Fruit fly (Drosophila melanogaster) whole organism, embryonic: Measurements from ENCODE around the gene CG5390.

Experiments used
- ATbp ChIP-seq: fragments of 200-800 bp; sonication (Bioruptor generic); optimal IDR thresholded peaks from 2 replicates; lab custom pipeline; 2017; ENCODE audit warnings: missing biosample characterization, mild to moderate bottlenecking, missing genetic modification characterization, missing genetic modification reagents
- C15 ChIP-seq: fragments of 200-800 bp; sonication (Bioruptor generic); IDR thresholded peaks from 3 replicates; pipeline ENCODE4 v1.3.6; 2022; ENCODE audit warnings: missing biosample characterization, missing genetic modification characterization
- CG11247 ChIP-seq: fragments of 200-800 bp; sonication (Bioruptor generic); IDR thresholded peaks from 2 replicates; pipeline ENCODE4 v1.3.6; 2022; ENCODE audit warnings: missing biosample characterization, missing genetic modification characterization
- CG11560 ChIP-seq: fragments of 200-800 bp; sonication (Bioruptor generic); IDR thresholded peaks from 3 replicates; pipeline ENCODE4 v1.3.6; 2022; ENCODE audit warnings: missing biosample characterization, missing genetic modification characterization
- CG12299 ChIP-seq: fragments of 200-800 bp; sonication (Bioruptor generic); optimal IDR thresholded peaks from 2 replicates; lab custom pipeline; 2018; ENCODE audit warnings: missing biosample characterization, mild to moderate bottlenecking, missing genetic modification characterization
- CG13296 ChIP-seq: fragments of 200-800 bp; sonication (Bioruptor generic); optimal IDR thresholded peaks from 3 replicates; lab custom pipeline; 2018; ENCODE audit warnings: missing biosample characterization, mild to moderate bottlenecking, missing genetic modification characterization
- CG15073 ChIP-seq: fragments of 200-800 bp; sonication (Bioruptor generic); optimal IDR thresholded peaks from 2 replicates; lab custom pipeline; 2016; ENCODE audit warnings: missing biosample characterization, missing genetic modification characterization
- CG17359 ChIP-seq: fragments of 200-800 bp; sonication (Bioruptor generic); optimal IDR thresholded peaks from 3 replicates; lab custom pipeline; 2018; ENCODE audit warnings: missing biosample characterization, mild to moderate bottlenecking, missing genetic modification characterization, moderate library complexity
- CG17385 ChIP-seq: fragments of 200-800 bp; sonication (Bioruptor generic); optimal IDR thresholded peaks from 3 replicates; lab custom pipeline; 2018; ENCODE audit warnings: missing biosample characterization, mild to moderate bottlenecking, missing genetic modification characterization
- CG1792 ChIP-seq: fragments of 200-800 bp; sonication (Bioruptor generic); optimal IDR thresholded peaks from 2 replicates; lab custom pipeline; 2016; ENCODE audit warnings: missing biosample characterization, missing genetic modification characterization
- CG18262 ChIP-seq: fragments of 200-800 bp; optimal IDR thresholded peaks from 3 replicates; lab custom pipeline; 2019; ENCODE audit warnings: missing biosample characterization, mild to moderate bottlenecking, missing genetic modification characterization, moderate library complexity
- CG1832 ChIP-seq: fragments of 200-800 bp; sonication (Bioruptor generic); optimal IDR thresholded peaks from 2 replicates; lab custom pipeline; 2017; ENCODE audit warnings: missing biosample characterization, mild to moderate bottlenecking, missing genetic modification characterization, inconsistent platforms
- CG2129 ChIP-seq: fragments of 200-800 bp; sonication (Bioruptor generic); IDR thresholded peaks from 2 replicates; pipeline ENCODE4 v1.3.6; 2022; ENCODE audit warnings: missing biosample characterization, missing genetic modification characterization; ENCODE audit not compliant: partially characterized antibody
- CG2875 ChIP-seq: fragments of 200-800 bp; sonication (Bioruptor generic); optimal IDR thresholded peaks from 2 replicates; lab custom pipeline; 2017; ENCODE audit warnings: missing biosample characterization, mild to moderate bottlenecking, missing genetic modification characterization, missing genetic modification reagents
- CG30431 ChIP-seq: fragments of 200-800 bp; sonication (Bioruptor generic); optimal IDR thresholded peaks from 2 replicates; lab custom pipeline; 2017; ENCODE audit warnings: missing biosample characterization, missing genetic modification characterization
- CG33557 ChIP-seq: fragments of 200-800 bp; sonication (Bioruptor generic); optimal IDR thresholded peaks from 2 replicates; lab custom pipeline; 2019; ENCODE audit warnings: missing biosample characterization, mild to moderate bottlenecking, missing genetic modification characterization, moderate library complexity
- CG34224 ChIP-seq: fragments of 200-800 bp; sonication (Bioruptor generic); IDR thresholded peaks from 3 replicates; pipeline ENCODE4 v1.3.6; 2022; ENCODE audit warnings: missing biosample characterization, missing genetic modification characterization; ENCODE audit not compliant: partially characterized antibody
- CG3995 ChIP-seq: fragments of 200-800 bp; sonication (Bioruptor generic); optimal IDR thresholded peaks from 3 replicates; lab custom pipeline; 2016; ENCODE audit warnings: missing biosample characterization, missing genetic modification characterization
- CG42726 ChIP-seq: fragments of 200-800 bp; sonication (Bioruptor generic); IDR thresholded peaks from 2 replicates; pipeline ENCODE4 v1.3.6; 2022; ENCODE audit warnings: missing biosample characterization, missing genetic modification characterization; ENCODE audit not compliant: partially characterized antibody
- CG5180 ChIP-seq: fragments of 200-800 bp; sonication (Bioruptor generic); optimal IDR thresholded peaks from 3 replicates; lab custom pipeline; 2017; ENCODE audit warnings: missing biosample characterization, missing genetic modification characterization, mild to moderate bottlenecking, moderate library complexity, missing genetic modification reagents
- CG8290 ChIP-seq, 3 experiments: fragments of 200-800 bp; sonication (Bioruptor generic); optimal IDR thresholded peaks; 2 replicates each; lab custom pipeline; 2016 to 2019; ENCODE audit warnings: missing biosample characterization in 3 of 3, missing genetic modification characterization in 3 of 3, mild to moderate bottlenecking in 2 of 3, moderate library complexity in 1 of 3
- Doc2 ChIP-seq: fragments of 200-800 bp; sonication (Bioruptor generic); IDR thresholded peaks from 2 replicates; pipeline ENCODE4 v1.3.6; 2022; ENCODE audit warnings: missing biosample characterization, missing genetic modification characterization
- Drgx ChIP-seq: fragments of 200-800 bp; sonication (Bioruptor generic); IDR thresholded peaks from 2 replicates; pipeline ENCODE4 v1.3.6; 2022; ENCODE audit warnings: missing biosample characterization, missing genetic modification characterization
- E2f1 ChIP-seq: fragments of 200-800 bp; sonication (Bioruptor generic); IDR thresholded peaks from 2 replicates; pipeline ENCODE4 v1.3.6; 2022; ENCODE audit warnings: missing biosample characterization, missing genetic modification characterization
- Elba2 ChIP-seq: fragments of 200-800 bp; sonication (Bioruptor generic); optimal IDR thresholded peaks from 3 replicates; lab custom pipeline; 2016; ENCODE audit warnings: missing biosample characterization, missing genetic modification characterization
- Ets97D ChIP-seq: fragments of 200-800 bp; sonication (Bioruptor generic); optimal IDR thresholded peaks from 3 replicates; lab custom pipeline; 2016; ENCODE audit warnings: missing biosample characterization, missing genetic modification characterization
- HHEX ChIP-seq: fragments of 200-800 bp; sonication (Bioruptor generic); optimal IDR thresholded peaks from 3 replicates; lab custom pipeline; 2017; ENCODE audit warnings: missing biosample characterization, mild to moderate bottlenecking, missing genetic modification characterization, missing genetic modification reagents
- Myb ChIP-seq: fragments of 200-800 bp; sonication (Bioruptor generic); optimal IDR thresholded peaks from 2 replicates; lab custom pipeline; 2016; ENCODE audit warnings: missing biosample characterization, missing genetic modification characterization
- NC2β ChIP-seq: fragments of 200-800 bp; sonication (Bioruptor generic); optimal IDR thresholded peaks from 2 replicates; lab custom pipeline; 2016; ENCODE audit warnings: missing biosample characterization, missing genetic modification characterization
- Neu2 ChIP-seq: fragments of 200-800 bp; sonication (Bioruptor generic); optimal IDR thresholded peaks from 3 replicates; lab custom pipeline; 2016; ENCODE audit warnings: missing biosample characterization, missing genetic modification characterization, borderline replicate concordance
- Optix ChIP-seq: fragments of 200-800 bp; sonication (Bioruptor generic); IDR thresholded peaks from 3 replicates; pipeline ENCODE4 v1.3.6; 2022; ENCODE audit warnings: missing biosample characterization, missing genetic modification characterization
- Side ChIP-seq: fragments of 200-800 bp; sonication (Bioruptor generic); optimal IDR thresholded peaks from 2 replicates; lab custom pipeline; 2016; ENCODE audit warnings: missing biosample characterization, missing genetic modification characterization
- amos ChIP-seq: fragments of 200-800 bp; sonication (Bioruptor generic); IDR thresholded peaks from 2 replicates; pipeline ENCODE4 v1.3.6; 2022; ENCODE audit warnings: missing biosample characterization, missing genetic modification characterization; ENCODE audit not compliant: partially characterized antibody
- cad ChIP-seq: fragments of >200 bp; optimal IDR thresholded peaks from 2 replicates; lab custom pipeline; 2017; ENCODE audit warnings: missing biosample characterization, missing genetic modification characterization
- disco-r ChIP-seq: fragments of 200-800 bp; sonication (Bioruptor generic); optimal IDR thresholded peaks from 2 replicates; lab custom pipeline; 2016; ENCODE audit warnings: missing biosample characterization, missing genetic modification characterization
- dm ChIP-seq: fragments of 200-800 bp; sonication (Bioruptor generic); optimal IDR thresholded peaks from 3 replicates; lab custom pipeline; 2016; ENCODE audit warnings: missing biosample characterization, missing genetic modification characterization
- esg ChIP-seq: fragments of 200-800 bp; sonication (Bioruptor generic); conservative IDR thresholded peaks from 2 replicates; pipeline ENCODE4 v1.3.6; 2022; ENCODE audit warnings: missing biosample characterization, missing genetic modification characterization
- fd102C ChIP-seq: fragments of 200-800 bp; sonication (Bioruptor generic); optimal IDR thresholded peaks from 2 replicates; lab custom pipeline; 2018; ENCODE audit warnings: missing biosample characterization, mild to moderate bottlenecking, missing genetic modification characterization, moderate library complexity
- fd3F ChIP-seq: fragments of 200-800 bp; sonication (Bioruptor generic); optimal IDR thresholded peaks from 2 replicates; lab custom pipeline; 2018; ENCODE audit warnings: missing biosample characterization, mild to moderate bottlenecking, missing genetic modification characterization, moderate library complexity
- gt ChIP-seq: fragments of 200-800 bp; sonication (Bioruptor generic); IDR thresholded peaks from 2 replicates; pipeline ENCODE4 v1.3.6; 2022; ENCODE audit warnings: missing biosample characterization, missing genetic modification characterization
- jumu ChIP-seq: fragments of 200-800 bp; sonication (Bioruptor generic); optimal IDR thresholded peaks from 3 replicates; lab custom pipeline; 2016; ENCODE audit warnings: missing biosample characterization, missing genetic modification characterization
- klu ChIP-seq: fragments of 200-800 bp; sonication (Bioruptor generic); IDR thresholded peaks from 2 replicates; pipeline ENCODE4 v1.3.6; 2022; ENCODE audit warnings: missing biosample characterization, missing genetic modification characterization
- lbe ChIP-seq: fragments of 200-800 bp; sonication (Bioruptor generic); optimal IDR thresholded peaks from 2 replicates; lab custom pipeline; 2016; ENCODE audit warnings: missing biosample characterization, mild to moderate bottlenecking, missing genetic modification characterization
- pfk ChIP-seq: fragments of 200-800 bp; sonication (Bioruptor generic); optimal IDR thresholded peaks from 2 replicates; lab custom pipeline; 2018; ENCODE audit warnings: missing biosample characterization, mild to moderate bottlenecking, missing genetic modification characterization, moderate library complexity
- pum ChIP-seq: fragments of 200-800 bp; sonication (Bioruptor generic); optimal IDR thresholded peaks from 2 replicates; lab custom pipeline; 2016; ENCODE audit warnings: missing biosample characterization, missing genetic modification characterization
- ranshi ChIP-seq: fragments of 200-800 bp; sonication (Bioruptor generic); IDR thresholded peaks from 2 replicates; pipeline ENCODE4 v1.3.6; 2022; ENCODE audit warnings: missing biosample characterization, missing genetic modification characterization
- rib ChIP-seq: fragments of 200-800 bp; sonication (Bioruptor generic); IDR thresholded peaks from 2 replicates; pipeline ENCODE4 v1.3.6; 2022; ENCODE audit warnings: missing biosample characterization, missing genetic modification characterization
- sc ChIP-seq, 3 experiments: fragments of >200 bp in 2 of 3; fragments of 200-800 bp in 1 of 3; sonication (Bioruptor generic) in 1 of 3; optimal IDR thresholded peaks; 2 replicates in 2 of 3; 3 replicates in 1 of 3; lab custom pipeline; 2017; ENCODE audit warnings: mild to moderate bottlenecking in 1 of 3, missing biosample characterization in 1 of 3, missing genetic modification characterization in 1 of 3, missing genetic modification reagents in 1 of 3
- stwl ChIP-seq: fragments of 200-800 bp; sonication (Bioruptor generic); optimal IDR thresholded peaks from 3 replicates; lab custom pipeline; 2018; ENCODE audit warnings: missing biosample characterization, mild to moderate bottlenecking, missing genetic modification characterization, moderate library complexity
- wdn ChIP-seq: fragments of 200-800 bp; sonication (Bioruptor generic); IDR thresholded peaks from 2 replicates; pipeline ENCODE4 v1.3.6; 2022; ENCODE audit warnings: missing biosample characterization, missing genetic modification characterization

Gene CG5390

dm6 chr2L:10334854-10335277 lies 28.5 kb upstream of the CG5390 start (continued):
- peak; percentile 65 for TF ChIP-seq stwl (tag; lab: Kevin White, UChicago)
- TF ChIP-seq Drgx (GFP tag; lab: Robert Waterston, UW), result no peak
- TF ChIP-seq Doc2 (GFP tag; lab: Robert Waterston, UW), result no peak
- peak; percentile 24 for TF ChIP-seq disco-r (GFP tag; lab: Kevin White, UChicago)
- peak; percentile 73 for TF ChIP-seq ATbp (GFP tag; lab: Kevin White, UChicago)
- TF ChIP-seq rib, result peak; percentile 79; the same call in 1 of the 2 replicates
- TF ChIP-seq amos (GFP tag; lab: Robert Waterston, UW), result no peak; the same call in 1 of the 2 replicates
- peak; percentile 90 for TF ChIP-seq CG13296 (GFP tag; lab: Kevin White, UChicago)
- TF ChIP-seq CG2875 (GFP tag; lab: Kevin White, UChicago), result peak; percentile 53
- TF ChIP-seq wdn (GFP tag; lab: Robert Waterston, UW), result 0 out of 2 replicates have a peak, but pooled peaks have one; percentile 38
- TF ChIP-seq jumu, result peak; percentile 54
- peak; percentile 41 for TF ChIP-seq CG18262 (tag; lab: Kevin White, UChicago)
- TF ChIP-seq ranshi (GFP tag; lab: Robert Waterston, UW), result peak; percentile 46; the same call in 1 of the 2 replicates
- no peak for TF ChIP-seq CG30431
- TF ChIP-seq Myb (GFP tag; lab: Kevin White, UChicago), result peak; percentile 9
- TF ChIP-seq CG2129 (GFP tag; lab: Robert Waterston, UW), result no peak
- no peak for TF ChIP-seq Elba2 (GFP tag; lab: Kevin White, UChicago)
- no peak for TF ChIP-seq sc (optimal IDR thresholded peaks at IDR 0.05; lab: Kevin White, UChicago)
- peak; percentile 11 for TF ChIP-seq sc (GFP tag; optimal IDR thresholded peaks at IDR 0.05; lab: Kevin White, UChicago)
- peak; percentile 67 for TF ChIP-seq Side (GFP tag; lab: Kevin White, UChicago)
- peak; percentile 24 for TF ChIP-seq fd3F (GFP tag; lab: Kevin White, UChicago)
- TF ChIP-seq CG34224 (GFP tag; lab: Robert Waterston, UW), result peak; percentile 66
- peak; percentile 78 for TF ChIP-seq pfk (GFP tag; lab: Kevin White, UChicago)
- no peak for TF ChIP-seq gt
- peak; percentile 78 for TF ChIP-seq HHEX (GFP tag; lab: Kevin White, UChicago)
- no peak for TF ChIP-seq CG15073
- no peak for TF ChIP-seq CG11560 (tag; lab: Robert Waterston, UW)
- peak; percentile 55 for TF ChIP-seq NC2β (GFP tag; lab: Kevin White, UChicago)
- no peak for TF ChIP-seq Neu2 (GFP tag; lab: Kevin White, UChicago)
- TF ChIP-seq CG1832 (GFP tag; lab: Kevin White, UChicago), result no peak
- peak; percentile 17 for TF ChIP-seq fd102C (GFP tag; lab: Kevin White, UChicago)
- no peak for TF ChIP-seq esg (GFP tag; lab: Robert Waterston, UW)
- peak; percentile 13 for TF ChIP-seq CG3995
- TF ChIP-seq CG1792 (GFP tag; lab: Kevin White, UChicago), result peak; percentile 24
- peak; percentile 50 for TF ChIP-seq dm (GFP tag; lab: Kevin White, UChicago)
- peak; percentile 28; the same call in 1 of the 2 replicates for TF ChIP-seq CG42726 (GFP tag; lab: Robert Waterston, UW)
- peak; percentile 2 for TF ChIP-seq CG8290 (GFP tag; optimal IDR thresholded peaks at IDR 0.05; lab: Kevin White, UChicago)
- TF ChIP-seq CG8290 (tag; optimal IDR thresholded peaks at IDR 0.05; lab: Kevin White, UChicago), result peak; percentile 75 to 91
- peak; percentile 59 for TF ChIP-seq CG17359 (tag; lab: Kevin White, UChicago)
- TF ChIP-seq CG5180 (GFP tag; lab: Kevin White, UChicago), result peak; percentile 65
- no peak for TF ChIP-seq cad
- no peak for TF ChIP-seq CG11247 (GFP tag; lab: Robert Waterston, UW)
- peak; percentile 72 for TF ChIP-seq lbe (GFP tag; lab: Kevin White, UChicago)
- peak; percentile 76 for TF ChIP-seq CG33557 (GFP tag; lab: Kevin White, UChicago)
- TF ChIP-seq Optix, result no peak
- no peak for TF ChIP-seq pum (GFP tag; lab: Kevin White, UChicago)
- no peak for TF ChIP-seq klu (GFP tag; lab: Robert Waterston, UW)
- peak; percentile 64 for TF ChIP-seq CG17385 (GFP tag; lab: Kevin White, UChicago)
- TF ChIP-seq Ets97D (GFP tag; lab: Kevin White, UChicago), result no peak
- no peak for TF ChIP-seq C15 (GFP tag; lab: Robert Waterston, UW)
- TF ChIP-seq E2f1 (GFP tag; lab: Robert Waterston, UW), result no peak
- TF ChIP-seq CG12299, result peak; percentile 70
